Worm (Caenorhabditis elegans): ENCODE measurements around the gene ZK105.12.
A peak's percentile ranks its signal among the peaks of the same experiment; 100 is the strongest.

ce11 chrV:7755991-7756390 lies 40.1 kb upstream of the ZK105.12 start:
- TF ChIP-seq ceh-28 (tag; optimal IDR thresholded peaks at IDR 0.05) (no peak), ztf-11 (tag; optimal IDR thresholded peaks at IDR 0.05) (no peak), pha-4 (tag; optimal IDR thresholded peaks at IDR 0.05) (no peak), unc-62 (GFP tag; optimal IDR thresholded peaks at IDR 0.05) (no peak), lin-39 (tag; optimal IDR thresholded peaks at IDR 0.05) (no peak), nhr-237 (tag; optimal IDR thresholded peaks at IDR 0.05) (no peak), ceh-9 (tag; optimal IDR thresholded peaks at IDR 0.05) (no peak), ama-1 (optimal IDR thresholded peaks at IDR 0.05) (no peak), pqm-1 (tag; optimal IDR thresholded peaks at IDR 0.05) (peak; percentile 31)
